Worm (Caenorhabditis elegans) whole organism, L3 larva: ENCODE measurements around the gene C01G10.15.

Source experiments
- ama-1 ChIP-seq: fragments of 150-350 bp; optimal IDR thresholded peaks from 2 replicates; lab custom pipeline; 2018
- ceh-82 ChIP-seq: fragments of 150-350 bp; optimal IDR thresholded peaks from 2 replicates; lab custom pipeline; 2014; ENCODE audit warnings: missing biosample characterization, missing genetic modification characterization
- elt-3 ChIP-seq, 3 experiments: fragments of 150-350 bp in 1 of 3; sonication (generic microtip) in 2 of 3; optimal IDR thresholded peaks; 2 replicates in 2 of 3; 4 replicates in 1 of 3; lab custom pipeline; 2014 to 2017; ENCODE audit warnings: missing biosample characterization in 3 of 3, missing genetic modification characterization in 3 of 3
- fkh-10 ChIP-seq: sonication (generic microtip); optimal IDR thresholded peaks from 2 replicates; lab custom pipeline; 2017; ENCODE audit warnings: missing biosample characterization, missing genetic modification reagents, missing genetic modification characterization
- fos-1 ChIP-seq: fragments of 150-350 bp; optimal IDR thresholded peaks from 2 replicates; lab custom pipeline; 2014; ENCODE audit warnings: missing biosample characterization, missing genetic modification characterization
- lin-15B ChIP-seq: fragments of 150-350 bp; optimal IDR thresholded peaks from 2 replicates; lab custom pipeline; 2014; ENCODE audit warnings: missing biosample characterization, missing genetic modification characterization
- nhr-25 ChIP-seq: sonication (generic microtip); optimal IDR thresholded peaks from 2 replicates; lab custom pipeline; 2017; ENCODE audit warnings: missing biosample characterization, missing genetic modification characterization
- nhr-28 ChIP-seq: fragments of 150-350 bp; optimal IDR thresholded peaks from 2 replicates; lab custom pipeline; 2014; ENCODE audit warnings: missing biosample characterization, missing genetic modification characterization
- nhr-76 ChIP-seq: fragments of 150-350 bp; sonication (generic microtip); optimal IDR thresholded peaks from 5 replicates; lab custom pipeline; 2014; ENCODE audit warnings: missing biosample characterization, missing genetic modification characterization
- nhr-77 ChIP-seq: fragments of 150-350 bp; optimal IDR thresholded peaks from 2 replicates; lab custom pipeline; 2014; ENCODE audit warnings: missing biosample characterization, missing genetic modification characterization
- pqm-1 ChIP-seq: fragments of 150-350 bp; optimal IDR thresholded peaks from 2 replicates; lab custom pipeline; 2017; ENCODE audit warnings: missing biosample characterization, missing genetic modification characterization, inconsistent platforms
- snpc-4 ChIP-seq: fragments of 150-350 bp; optimal IDR thresholded peaks from 2 replicates; lab custom pipeline; 2014; ENCODE audit warnings: missing biosample characterization, missing genetic modification characterization
- unc-39 ChIP-seq: sonication (generic microtip); optimal IDR thresholded peaks from 4 replicates; lab custom pipeline; 2017; ENCODE audit warnings: missing biosample characterization, missing genetic modification characterization
- unc-62 ChIP-seq: fragments of 150-350 bp; sonication (generic microtip); optimal IDR thresholded peaks from 4 replicates; lab custom pipeline; 2014; ENCODE audit warnings: missing biosample characterization, missing genetic modification reagents, missing genetic modification characterization

DNA sequence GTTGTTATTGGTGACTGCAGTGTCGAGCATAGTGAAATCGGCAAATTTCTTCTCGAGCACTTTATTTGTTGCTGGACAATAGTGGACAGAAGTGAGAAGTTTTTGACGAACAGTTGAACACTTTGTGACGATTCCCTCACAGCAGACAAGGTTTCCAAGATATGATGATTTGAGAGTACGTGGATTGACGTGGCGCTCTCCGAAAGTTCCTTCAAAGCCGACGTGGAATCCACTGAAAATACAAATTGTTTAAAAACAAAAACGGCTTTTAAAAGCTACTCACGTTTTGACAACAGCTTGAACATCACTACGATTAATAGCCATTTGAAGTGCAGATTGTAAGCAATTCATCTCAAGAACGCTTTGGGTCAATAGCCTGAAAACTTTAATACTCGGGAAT is 28.1 kb downstream of the C01G10.15 start:
- no peak for TF ChIP-seq nhr-28 (tag; lab: Kevin White, UChicago)
- TF ChIP-seq elt-3 (tag; optimal IDR thresholded peaks at IDR 0.05; lab: Kevin White, UChicago) = no peak
- no peak for TF ChIP-seq unc-39 (tag; lab: Kevin White, UChicago)
- no peak for TF ChIP-seq lin-15B
- no peak for TF ChIP-seq fkh-10 (GFP tag; lab: Kevin White, UChicago)
- TF ChIP-seq pqm-1 (tag; lab: Kevin White, UChicago) = no peak
- no peak for TF ChIP-seq nhr-25 (tag; lab: Kevin White, UChicago)
- no peak for TF ChIP-seq ama-1 (lab: Kevin White, UChicago)
- TF ChIP-seq unc-62 (GFP tag; lab: Kevin White, UChicago) = no peak
- no peak for TF ChIP-seq fos-1 (tag; lab: Kevin White, UChicago)
- TF ChIP-seq nhr-77 (tag; lab: Kevin White, UChicago) = no peak
- no peak for TF ChIP-seq nhr-76 (tag; lab: Kevin White, UChicago)
- TF ChIP-seq ceh-82 (tag; lab: Kevin White, UChicago) = no peak
- TF ChIP-seq snpc-4 (tag; lab: Kevin White, UChicago) = no peak
